Worm (Caenorhabditis elegans): ENCODE results near the gene Y53F4B.62.
A peak's percentile ranks its signal among the peaks of the same experiment; 100 is the strongest.

Gene Y53F4B.62

DNA sequence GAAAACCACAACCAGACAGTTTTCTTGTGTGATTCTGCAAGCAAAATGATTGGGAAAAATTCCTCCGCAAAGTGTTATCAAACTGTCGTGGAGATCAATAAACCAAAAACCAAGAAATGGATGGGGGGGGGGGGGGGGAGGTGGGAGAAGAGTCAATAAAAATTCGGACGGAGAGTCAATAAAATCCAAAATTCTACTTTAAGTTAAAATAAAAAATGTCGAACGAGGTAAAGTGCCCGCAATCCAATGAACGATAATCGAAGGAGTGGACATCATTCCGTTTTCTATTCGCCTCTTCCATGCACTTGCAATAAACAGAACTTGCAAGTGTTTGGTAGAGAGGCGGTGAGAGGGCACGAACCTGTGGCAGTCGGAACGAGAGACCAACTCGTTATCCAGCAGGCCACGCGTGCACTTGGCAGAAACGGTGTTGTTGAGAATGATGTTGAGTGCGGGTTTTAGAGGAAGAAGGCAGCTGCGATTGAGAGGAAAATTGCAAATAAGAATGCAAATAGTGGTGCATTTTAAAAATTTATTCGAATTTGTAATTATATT lies 35.3 kb upstream of the Y53F4B.62 start, which contains the start of gene gst-27 (continued):
- peak; percentile 22 for TF ChIP-seq T26A5.8 (tag; optimal IDR thresholded peaks at IDR 0.05)
- TF ChIP-seq mcd-1 (GFP tag; IDR thresholded peaks at IDR 0.05) = peak; percentile 77
- TF ChIP-seq rpc-1 (optimal IDR thresholded peaks at IDR 0.05) = peak; percentile 93
- peak; percentile 96 for TF ChIP-seq rpc-1 (tag; optimal IDR thresholded peaks at IDR 0.05)
- TF ChIP-seq chd-7 (tag; optimal IDR thresholded peaks at IDR 0.05) = peak; percentile 93
- TF ChIP-seq atf-7 (tag; optimal IDR thresholded peaks at IDR 0.05) = peak; percentile 78
- peak; percentile 82 for TF ChIP-seq dpff-1 (tag; optimal IDR thresholded peaks at IDR 0.05)
- no peak for TF ChIP-seq xnd-1 (tag; optimal IDR thresholded peaks at IDR 0.05)
- peak; percentile 91 for TF ChIP-seq ztf-26 (tag; optimal IDR thresholded peaks at IDR 0.05)
- TF ChIP-seq tbp1 (GFP tag; optimal IDR thresholded peaks at IDR 0.05) = peak; percentile 97
- no peak for TF ChIP-seq ama-1 (optimal IDR thresholded peaks at IDR 0.05)
- peak; percentile 88 to 91 for TF ChIP-seq ama-1 (GFP tag; optimal IDR thresholded peaks at IDR 0.05)
- TF ChIP-seq somi-1 (GFP tag; optimal IDR thresholded peaks at IDR 0.05) = peak; percentile 18
- peak; percentile 89 for TF ChIP-seq mes-4 (tag; optimal IDR thresholded peaks at IDR 0.05)
- TF ChIP-seq ztf-18 (tag; optimal IDR thresholded peaks at IDR 0.05) = peak; percentile 76
- TF ChIP-seq die-1 (tag; optimal IDR thresholded peaks at IDR 0.05) = peak; percentile 95
- peak; percentile 68 for TF ChIP-seq tbx-9 (tag; optimal IDR thresholded peaks at IDR 0.05; ENCODE audit: borderline replicate concordance)
- peak; percentile 84 for TF ChIP-seq ceh-40 (GFP tag; IDR thresholded peaks at IDR 0.05)
- peak; percentile 72 for TF ChIP-seq nhr-179 (tag; optimal IDR thresholded peaks at IDR 0.05)
- TF ChIP-seq ceh-100 (GFP tag; IDR thresholded peaks at IDR 0.05) = peak; percentile 73
- TF ChIP-seq B0261.1 (tag; optimal IDR thresholded peaks at IDR 0.05) = peak; percentile 89
- peak; percentile 74 for TF ChIP-seq madf-6 (GFP tag; IDR thresholded peaks at IDR 0.05)
- peak; percentile 88 for TF ChIP-seq madf-10 (tag; optimal IDR thresholded peaks at IDR 0.05)
- peak; percentile 76 for TF ChIP-seq repo-1 (tag; optimal IDR thresholded peaks at IDR 0.05)
- TF ChIP-seq ztf-22 (GFP tag; optimal IDR thresholded peaks at IDR 0.05) = peak; percentile 85
- peak; percentile 36; the same call in 1 of the 2 replicates for TF ChIP-seq madf-3 (GFP tag; IDR thresholded peaks at IDR 0.05)
- no peak for TF ChIP-seq F57A8.1 (GFP tag; optimal IDR thresholded peaks at IDR 0.05)
- peak; percentile 67 for TF ChIP-seq F22D6.2 (tag; optimal IDR thresholded peaks at IDR 0.05)
- peak; percentile 87 for TF ChIP-seq B0336.3 (GFP tag; IDR thresholded peaks at IDR 0.05)
- TF ChIP-seq lir-1 (GFP tag; conservative IDR thresholded peaks at IDR 0.05) = peak; percentile 52; the same call in 1 of the 2 replicates
- TF ChIP-seq B0019.2 (GFP tag; conservative IDR thresholded peaks at IDR 0.05) = 0 out of 2 replicates have a peak, but pooled peaks have one; percentile 28
- peak; percentile 97 for TF ChIP-seq F23B12.7 (tag; optimal IDR thresholded peaks at IDR 0.05; ENCODE audit: insufficient read depth)
- TF ChIP-seq hmg-20 (GFP tag; IDR thresholded peaks at IDR 0.05) = peak; percentile 72; the same call in 1 of the 2 replicates
- peak; percentile 83 for TF ChIP-seq rcor-1 (GFP tag; IDR thresholded peaks at IDR 0.05)
- TF ChIP-seq ztf-3 (GFP tag; optimal IDR thresholded peaks at IDR 0.05) = peak; percentile 34
- no peak for TF ChIP-seq hlh-12 (tag; optimal IDR thresholded peaks at IDR 0.05)
- peak; percentile 97 for TF ChIP-seq lin-26 (GFP tag; IDR thresholded peaks at IDR 0.05)
- TF ChIP-seq C17E4.6 (GFP tag; IDR thresholded peaks at IDR 0.05) = peak; percentile 70
- no peak for TF ChIP-seq aptf-2 (GFP tag; conservative IDR thresholded peaks at IDR 0.05)
- no peak for TF ChIP-seq nfya-2 (GFP tag; IDR thresholded peaks at IDR 0.05)
- peak; percentile 92 for TF ChIP-seq zim-3 (tag; optimal IDR thresholded peaks at IDR 0.05)
- TF ChIP-seq pha-4 (tag; optimal IDR thresholded peaks at IDR 0.05) = no peak
- peak; percentile 54; the same call in 1 of the 2 replicates for TF ChIP-seq ztf-6 (GFP tag; IDR thresholded peaks at IDR 0.05)
- peak; percentile 82 for TF ChIP-seq attf-5 (GFP tag; optimal IDR thresholded peaks at IDR 0.05)
- TF ChIP-seq B0035.1 (tag; optimal IDR thresholded peaks at IDR 0.05) = peak; percentile 61
- peak; percentile 72 for TF ChIP-seq hsf-1 (GFP tag; IDR thresholded peaks at IDR 0.05)
- no peak for TF ChIP-seq sdz-38 (tag; optimal IDR thresholded peaks at IDR 0.05)
- peak; percentile 61 for TF ChIP-seq attf-6 (GFP tag; IDR thresholded peaks at IDR 0.05)
- TF ChIP-seq egl-44 (GFP tag; IDR thresholded peaks at IDR 0.05) = peak; percentile 90
- no peak for TF ChIP-seq ceh-58 (GFP tag; IDR thresholded peaks at IDR 0.05)

All from whole organism, young adult.